Worm (Caenorhabditis elegans) whole organism, early embryonic: ENCODE measurements around the gene srlf-29.

Experiments
- ama-1 ChIP-seq: fragments of 150-350 bp; optimal IDR thresholded peaks from 2 replicates; lab custom pipeline; 2014
- ceh-36 ChIP-seq: sonication (generic microtip); optimal IDR thresholded peaks from 2 replicates; lab custom pipeline; 2016; ENCODE audit warnings: missing genetic modification characterization, inconsistent platforms, missing compliant biosample characterization
- ets-7 ChIP-seq: sonication (generic microtip); optimal IDR thresholded peaks from 2 replicates; lab custom pipeline; 2016; ENCODE audit warnings: missing genotype, missing genetic modification characterization, missing compliant biosample characterization
- hmbx-1 ChIP-seq: sonication (generic microtip); optimal IDR thresholded peaks from 2 replicates; lab custom pipeline; 2016; ENCODE audit warnings: mild to moderate bottlenecking, missing genetic modification characterization, missing compliant biosample characterization
- hmg-4 ChIP-seq: fragments of 200-800 bp; sonication (Bioruptor generic); optimal IDR thresholded peaks from 2 replicates; lab custom pipeline; 2018; ENCODE audit warnings: mild to moderate bottlenecking, missing genetic modification characterization, missing compliant biosample characterization
- hnd-1 ChIP-seq: sonication (generic microtip); optimal IDR thresholded peaks from 2 replicates; lab custom pipeline; 2016; ENCODE audit warnings: missing genetic modification characterization, missing compliant biosample characterization
- scrt-1 ChIP-seq: fragments of 200-800 bp; sonication (Bioruptor generic); IDR thresholded peaks from 2 replicates; pipeline ENCODE4 v1.3.6; 2022; ENCODE audit warnings: missing genetic modification characterization, missing compliant biosample characterization
- tbx-37 ChIP-seq: fragments of 200-800 bp; sonication (Bioruptor generic); conservative IDR thresholded peaks from 2 replicates; pipeline ENCODE4 v1.3.6; 2022; ENCODE audit warnings: missing genetic modification reagents, missing genetic modification characterization, missing compliant biosample characterization
- tra-4 ChIP-seq: sonication (generic microtip); optimal IDR thresholded peaks from 2 replicates; lab custom pipeline; 2017; ENCODE audit warnings: missing genetic modification characterization, missing compliant biosample characterization

DNA sequence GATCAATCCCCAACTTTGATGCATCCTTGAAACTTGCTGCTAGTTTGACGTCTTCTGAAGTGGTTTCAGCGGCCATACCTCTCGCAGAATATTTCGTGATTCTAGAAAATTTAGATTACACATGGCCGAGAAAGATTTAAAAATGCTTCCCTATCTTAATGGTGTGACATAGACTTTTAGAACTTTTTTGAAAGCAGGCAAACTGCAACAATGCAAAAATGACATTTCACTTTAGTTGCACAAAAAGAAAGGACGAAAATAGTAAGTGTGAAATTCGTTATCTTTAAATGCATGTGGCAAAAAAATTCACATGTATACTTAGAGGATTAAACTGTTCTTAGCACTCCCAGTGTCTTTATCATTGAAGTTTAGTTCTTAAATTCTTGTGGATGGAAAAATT is 8.9 kb upstream of the srlf-29 start, which contains the start of gene ZC204.12:
- TF ChIP-seq tra-4 (tag; lab: Kevin White, UChicago) = no peak
- no peak for TF ChIP-seq hnd-1 (tag; lab: Kevin White, UChicago)
- no peak for TF ChIP-seq tbx-37 (GFP tag; lab: Robert Waterston, UW)
- TF ChIP-seq hmbx-1 (tag; lab: Kevin White, UChicago) = no peak
- TF ChIP-seq ceh-36 (tag; lab: Kevin White, UChicago) = no peak
- no peak for TF ChIP-seq hmg-4 (GFP tag; lab: Kevin White, UChicago)
- no peak for TF ChIP-seq ama-1 (lab: Kevin White, UChicago)
- TF ChIP-seq ets-7 (tag; lab: Kevin White, UChicago) = no peak
- TF ChIP-seq scrt-1 (GFP tag; lab: Robert Waterston, UW) = no peak
